Worm (Caenorhabditis elegans) whole organism, mixed stage, embryonic: ENCODE data around the gene ccdc-47.

Source experiments
- M03D4.4 ChIP-seq: sonication (generic microtip); optimal IDR thresholded peaks from 2 replicates; lab custom pipeline; 2017; ENCODE audit warnings: mild to moderate bottlenecking, missing genetic modification characterization, missing compliant biosample characterization
- bed-3 ChIP-seq: fragments of 200-800 bp; sonication (Bioruptor generic); optimal IDR thresholded peaks from 3 replicates; lab custom pipeline; 2018; ENCODE audit warnings: mild to moderate bottlenecking, missing genetic modification characterization, moderate library complexity, missing compliant biosample characterization
- blmp-1 ChIP-seq: fragments of 150-350 bp; optimal IDR thresholded peaks from 2 replicates; lab custom pipeline; 2014; ENCODE audit warnings: missing biosample characterization, missing genetic modification characterization
- ceh-39 ChIP-seq: fragments of 150-350 bp; optimal IDR thresholded peaks from 2 replicates; lab custom pipeline; 2014; ENCODE audit warnings: missing biosample characterization, missing genetic modification characterization
- ceh-43 ChIP-seq: fragments of 200-800 bp; sonication (Bioruptor generic); optimal IDR thresholded peaks from 2 replicates; lab custom pipeline; 2018; ENCODE audit warnings: mild to moderate bottlenecking, missing genetic modification characterization, moderate library complexity, missing compliant biosample characterization
- ceh-83 ChIP-seq: fragments of 200-800 bp; sonication (Bioruptor generic); optimal IDR thresholded peaks from 2 replicates; lab custom pipeline; 2018; ENCODE audit warnings: mild to moderate bottlenecking, missing genetic modification characterization, missing compliant biosample characterization
- ces-1 ChIP-seq: fragments of 150-350 bp; optimal IDR thresholded peaks from 2 replicates; lab custom pipeline; 2014; ENCODE audit warnings: missing biosample characterization, missing genetic modification reagents, missing genetic modification characterization
- cnd-1 ChIP-seq: fragments of 200-800 bp; sonication (Bioruptor generic); optimal IDR thresholded peaks from 2 replicates; lab custom pipeline; 2018; ENCODE audit warnings: mild to moderate bottlenecking, missing genetic modification characterization, missing compliant biosample characterization
- drap-1 ChIP-seq: fragments of 200-800 bp; sonication (Bioruptor generic); optimal IDR thresholded peaks from 3 replicates; lab custom pipeline; 2018; ENCODE audit warnings: mild to moderate bottlenecking, missing genetic modification characterization, missing compliant biosample characterization
- elt-1 ChIP-seq: sonication (generic microtip); optimal IDR thresholded peaks from 2 replicates; lab custom pipeline; 2017; ENCODE audit warnings: missing genetic modification characterization, mild to moderate bottlenecking, missing compliant biosample characterization, antibody characterized with exemption, moderate library complexity, borderline replicate concordance; ENCODE audit not compliant: insufficient read depth
- elt-3 ChIP-seq: fragments of 150-350 bp; optimal IDR thresholded peaks from 2 replicates; lab custom pipeline; 2014; ENCODE audit warnings: missing biosample characterization, missing genetic modification characterization
- flh-1 ChIP-seq: fragments of 200-800 bp; sonication (Bioruptor generic); optimal IDR thresholded peaks from 2 replicates; lab custom pipeline; 2018; ENCODE audit warnings: mild to moderate bottlenecking, missing genetic modification characterization, moderate library complexity, missing compliant biosample characterization
- ham-2 ChIP-seq: fragments of 200-800 bp; sonication (Bioruptor generic); optimal IDR thresholded peaks from 2 replicates; lab custom pipeline; 2018; ENCODE audit warnings: mild to moderate bottlenecking, missing genetic modification characterization, missing compliant biosample characterization
- hlh-1 ChIP-seq: fragments of 150-350 bp; optimal IDR thresholded peaks from 2 replicates; lab custom pipeline; 2014; ENCODE audit warnings: missing biosample characterization, missing genetic modification reagents, missing genetic modification characterization
- lin-13 ChIP-seq: fragments of 150-350 bp; optimal IDR thresholded peaks from 2 replicates; lab custom pipeline; 2014; ENCODE audit warnings: missing biosample characterization, missing genetic modification characterization
- lin-32 ChIP-seq: fragments of 200-800 bp; sonication (Bioruptor generic); optimal IDR thresholded peaks from 2 replicates; lab custom pipeline; 2018; ENCODE audit warnings: mild to moderate bottlenecking, missing genetic modification characterization, missing compliant biosample characterization
- lsy-2 ChIP-seq: fragments of 150-350 bp; optimal IDR thresholded peaks from 2 replicates; lab custom pipeline; 2014; ENCODE audit warnings: missing biosample characterization, missing genetic modification characterization
- mab-5 ChIP-seq: fragments of 150-350 bp; optimal IDR thresholded peaks from 2 replicates; lab custom pipeline; 2014; ENCODE audit warnings: missing biosample characterization, missing genetic modification characterization
- mep-1 ChIP-seq: fragments of 150-350 bp; optimal IDR thresholded peaks from 2 replicates; lab custom pipeline; 2017; ENCODE audit warnings: missing biosample characterization, missing genetic modification reagents, missing genetic modification characterization, inconsistent platforms
- mls-2 ChIP-seq: sonication (generic microtip); optimal IDR thresholded peaks from 2 replicates; lab custom pipeline; 2016; ENCODE audit warnings: mild to moderate bottlenecking, missing genetic modification characterization, moderate library complexity, missing compliant biosample characterization
- nhr-12 ChIP-seq: fragments of 150-350 bp; optimal IDR thresholded peaks from 2 replicates; lab custom pipeline; 2014; ENCODE audit warnings: missing biosample characterization, missing genetic modification characterization
- nhr-2 ChIP-seq: fragments of 150-350 bp; optimal IDR thresholded peaks from 2 replicates; lab custom pipeline; 2014; ENCODE audit warnings: missing biosample characterization, missing genetic modification characterization
- nhr-237 ChIP-seq: fragments of 150-350 bp; optimal IDR thresholded peaks from 2 replicates; lab custom pipeline; 2014; ENCODE audit warnings: missing biosample characterization, missing genetic modification characterization
- nhr-28 ChIP-seq: fragments of 150-350 bp; optimal IDR thresholded peaks from 2 replicates; lab custom pipeline; 2014; ENCODE audit warnings: missing biosample characterization, missing genetic modification characterization
- nhr-76 ChIP-seq: sonication (generic microtip); optimal IDR thresholded peaks from 2 replicates; lab custom pipeline; 2017; ENCODE audit warnings: missing biosample characterization, missing genetic modification characterization
- pha-4 ChIP-seq: fragments of 150-350 bp; optimal IDR thresholded peaks from 2 replicates; lab custom pipeline; 2018; ENCODE audit warnings: missing biosample characterization, missing genetic modification reagents, missing genetic modification characterization
- sem-2 ChIP-seq: fragments of 200-800 bp; sonication (Bioruptor generic); optimal IDR thresholded peaks from 2 replicates; lab custom pipeline; 2018; ENCODE audit warnings: mild to moderate bottlenecking, missing genetic modification characterization, missing compliant biosample characterization
- snpc-4 ChIP-seq: fragments of 150-350 bp; optimal IDR thresholded peaks from 2 replicates; lab custom pipeline; 2014; ENCODE audit warnings: missing biosample characterization, missing genetic modification characterization
- sptf-1 ChIP-seq: sonication (generic microtip); optimal IDR thresholded peaks from 2 replicates; lab custom pipeline; 2017; ENCODE audit warnings: mild to moderate bottlenecking, missing genetic modification characterization, moderate library complexity, missing compliant biosample characterization
- tbx-8 ChIP-seq: fragments of 200-800 bp; sonication (Bioruptor generic); optimal IDR thresholded peaks from 2 replicates; lab custom pipeline; 2018; ENCODE audit warnings: mild to moderate bottlenecking, missing genetic modification characterization, moderate library complexity, missing compliant biosample characterization
- unc-120 ChIP-seq: sonication (generic microtip); optimal IDR thresholded peaks from 2 replicates; lab custom pipeline; 2017; ENCODE audit warnings: missing genetic modification characterization, missing compliant biosample characterization; ENCODE audit not compliant: poor library complexity, severe bottlenecking
- unc-39 ChIP-seq: fragments of 150-350 bp; optimal IDR thresholded peaks from 2 replicates; lab custom pipeline; 2014; ENCODE audit warnings: missing biosample characterization, missing genetic modification characterization
- unc-62 ChIP-seq: fragments of 150-350 bp; optimal IDR thresholded peaks from 2 replicates; lab custom pipeline; 2014; ENCODE audit warnings: missing biosample characterization, missing genetic modification reagents, missing genetic modification characterization
- zip-8 ChIP-seq: fragments of 150-350 bp; optimal IDR thresholded peaks from 2 replicates; lab custom pipeline; 2014; ENCODE audit warnings: missing biosample characterization, missing genetic modification characterization
- ztf-11 ChIP-seq: fragments of 150-350 bp; optimal IDR thresholded peaks from 2 replicates; lab custom pipeline; 2014; ENCODE audit warnings: missing biosample characterization, missing genetic modification characterization

The ccdc-47 gene

ce11 chrIII:3916624-3917023, at the start of gene ccdc-47:
Gene ccdc-47 (plus strand): TSS chrIII:3916967.
- TF ChIP-seq lin-13 (peak; percentile 62), elt-1 (peak; percentile 27), nhr-76 (peak; percentile 84), ztf-11 (tag; lab: Kevin White, UChicago) (peak; percentile 90), nhr-12 (no peak), blmp-1 (tag; lab: Kevin White, UChicago) (peak; percentile 62), unc-39 (tag; lab: Kevin White, UChicago) (peak; percentile 44), nhr-28 (tag; lab: Kevin White, UChicago) (peak; percentile 41), nhr-237 (tag; lab: Kevin White, UChicago) (peak; percentile 72), drap-1 (peak; percentile 89), flh-1 (GFP tag; lab: Kevin White, UChicago) (peak; percentile 70), nhr-2 (tag; lab: Kevin White, UChicago) (no peak), sptf-1 (peak; percentile 94), snpc-4 (no peak), unc-120 (tag; lab: Kevin White, UChicago) (peak; percentile 61), cnd-1 (tag; lab: Kevin White, UChicago) (peak; percentile 85), lsy-2 (peak; percentile 65), ces-1 (GFP tag; lab: Kevin White, UChicago) (peak; percentile 44), sem-2 (GFP tag; lab: Kevin White, UChicago) (peak; percentile 64), mab-5 (tag; lab: Kevin White, UChicago) (peak; percentile 68), pha-4 (tag; lab: Kevin White, UChicago) (peak; percentile 71), M03D4.4 (peak; percentile 83), unc-62 (GFP tag; lab: Kevin White, UChicago) (no peak), bed-3 (GFP tag; lab: Kevin White, UChicago) (peak; percentile 48), tbx-8 (peak; percentile 63), elt-3 (peak; percentile 62), ceh-43 (GFP tag; lab: Kevin White, UChicago) (peak; percentile 83), ham-2 (GFP tag; lab: Kevin White, UChicago) (peak; percentile 71), ceh-83 (GFP tag; lab: Kevin White, UChicago) (peak; percentile 74), lin-32 (GFP tag; lab: Kevin White, UChicago) (peak; percentile 71), mls-2 (peak; percentile 93), ceh-39 (tag; lab: Kevin White, UChicago) (peak; percentile 42), mep-1 (peak; percentile 55), hlh-1 (tag; lab: Kevin White, UChicago) (peak; percentile 84), zip-8 (no peak)

DNA sequence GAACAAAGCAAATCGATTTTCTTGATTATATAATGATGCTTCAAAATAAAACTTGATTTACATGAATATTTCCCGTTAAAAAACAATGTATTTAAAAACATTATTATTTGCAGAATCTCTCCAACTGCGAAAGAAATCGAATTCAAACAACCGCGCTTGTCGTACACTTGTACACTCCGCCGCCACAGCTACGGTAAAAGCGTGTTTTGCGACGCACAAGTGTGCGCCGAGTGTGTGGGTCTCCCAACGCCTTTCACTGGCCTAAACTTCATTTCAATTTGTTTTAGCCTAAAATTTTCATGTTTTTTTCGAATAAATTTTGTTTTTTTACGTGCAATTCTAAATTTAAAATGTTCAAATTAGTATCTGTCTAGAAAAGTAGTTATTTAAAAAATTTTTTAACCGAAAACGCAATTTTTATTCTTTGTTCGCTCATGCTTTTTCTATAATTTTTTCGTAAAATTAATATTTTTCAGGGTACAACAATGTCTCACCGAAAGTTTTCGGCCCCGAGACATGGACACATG, 49.3 kb upstream of the ccdc-47 start, which contains the start of gene rpl-3:
Gene rpl-3 (plus strand): TSS at position 477 of the 527 bp plus-strand sequence.
- TF ChIP-seq unc-39 (tag; lab: Kevin White, UChicago), result peak; percentile 98
- peak; percentile 85 for TF ChIP-seq bed-3 (GFP tag; lab: Kevin White, UChicago)
- TF ChIP-seq pha-4 (tag; lab: Kevin White, UChicago), result peak; percentile 100
- TF ChIP-seq flh-1 (GFP tag; lab: Kevin White, UChicago), result peak; percentile 78
- peak; percentile 99 for TF ChIP-seq cnd-1 (tag; lab: Kevin White, UChicago)
- TF ChIP-seq tbx-8, result peak; percentile 96
- TF ChIP-seq sem-2 (GFP tag; lab: Kevin White, UChicago), result peak; percentile 80
- peak; percentile 93 for TF ChIP-seq nhr-28 (tag; lab: Kevin White, UChicago)
- TF ChIP-seq mep-1, result peak; percentile 100
- peak; percentile 97 for TF ChIP-seq ztf-11 (tag; lab: Kevin White, UChicago)
- peak; percentile 97 for TF ChIP-seq ces-1 (GFP tag; lab: Kevin White, UChicago)
- peak; percentile 97 for TF ChIP-seq unc-62 (GFP tag; lab: Kevin White, UChicago)
- peak; percentile 93 for TF ChIP-seq blmp-1 (tag; lab: Kevin White, UChicago)
- peak; percentile 90 for TF ChIP-seq elt-1
- TF ChIP-seq ceh-43 (GFP tag; lab: Kevin White, UChicago), result peak; percentile 96
- TF ChIP-seq elt-3, result peak; percentile 95
- TF ChIP-seq sptf-1, result peak; percentile 99
- peak; percentile 86 for TF ChIP-seq mab-5 (tag; lab: Kevin White, UChicago)
- peak; percentile 99 for TF ChIP-seq unc-120 (tag; lab: Kevin White, UChicago)
- peak; percentile 97 for TF ChIP-seq ceh-83 (GFP tag; lab: Kevin White, UChicago)
- peak; percentile 10 for TF ChIP-seq zip-8
- peak; percentile 97 for TF ChIP-seq ham-2 (GFP tag; lab: Kevin White, UChicago)
- TF ChIP-seq lin-32 (GFP tag; lab: Kevin White, UChicago), result peak; percentile 81
- TF ChIP-seq snpc-4, result no peak
- TF ChIP-seq lin-13, result peak; percentile 100
- TF ChIP-seq M03D4.4, result peak; percentile 98
- TF ChIP-seq mls-2, result peak; percentile 99
- peak; percentile 100 for TF ChIP-seq nhr-237 (tag; lab: Kevin White, UChicago)
- peak; percentile 99 for TF ChIP-seq drap-1
- peak; percentile 100 for TF ChIP-seq lsy-2
- TF ChIP-seq hlh-1 (tag; lab: Kevin White, UChicago), result peak; percentile 92
- peak; percentile 79 for TF ChIP-seq nhr-2 (tag; lab: Kevin White, UChicago)
- peak; percentile 99 for TF ChIP-seq ceh-39 (tag; lab: Kevin White, UChicago)
- peak; percentile 98 for TF ChIP-seq nhr-12
- peak; percentile 14 for TF ChIP-seq nhr-76
